Worm (Caenorhabditis elegans): ENCODE data around the gene cpt-2.

DNA sequence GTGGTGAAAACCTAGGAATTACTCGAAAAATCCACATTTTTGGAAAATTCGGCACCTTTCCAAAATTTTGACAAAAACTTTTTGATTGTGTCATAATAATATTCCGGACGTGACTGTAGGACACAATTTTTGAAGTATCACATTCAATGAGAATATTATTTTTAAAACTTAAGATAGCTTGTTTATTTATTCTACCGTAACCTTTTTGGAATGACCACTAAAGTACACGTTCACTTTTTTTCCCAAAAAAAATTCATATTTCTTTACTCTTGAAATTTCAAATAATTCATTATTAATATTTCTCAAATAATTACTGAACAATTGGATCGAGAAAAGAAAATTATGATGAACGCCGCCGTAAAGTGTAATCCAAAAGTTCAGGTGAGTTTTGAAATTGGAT is 27.7 kb downstream of the cpt-2 start, which contains the start of gene R07H5.9:
- no peak for TF ChIP-seq F13H6.1 (tag; optimal IDR thresholded peaks at IDR 0.05)
- no peak for TF ChIP-seq pax-1 (tag; optimal IDR thresholded peaks at IDR 0.05)
- TF ChIP-seq ceh-34 (tag; optimal IDR thresholded peaks at IDR 0.05): no peak
- no peak for TF ChIP-seq nhr-11 (tag; optimal IDR thresholded peaks at IDR 0.05)
- TF ChIP-seq elt-2 (tag; optimal IDR thresholded peaks at IDR 0.05): no peak
- TF ChIP-seq syd-9 (tag; optimal IDR thresholded peaks at IDR 0.05): no peak
- TF ChIP-seq ceh-18 (tag; optimal IDR thresholded peaks at IDR 0.05): no peak
- no peak for TF ChIP-seq fkh-10 (GFP tag; optimal IDR thresholded peaks at IDR 0.05)
- no peak for TF ChIP-seq ceh-9 (tag; optimal IDR thresholded peaks at IDR 0.05)
- no peak for TF ChIP-seq ama-1 (optimal IDR thresholded peaks at IDR 0.05)
- TF ChIP-seq hlh-30 (tag; optimal IDR thresholded peaks at IDR 0.05; ENCODE audit: insufficient read depth): no peak
- TF ChIP-seq npax-4 (tag; optimal IDR thresholded peaks at IDR 0.05): no peak
- no peak for TF ChIP-seq ztf-16 (tag; optimal IDR thresholded peaks at IDR 0.05)
- TF ChIP-seq Y22D7AL.16 (tag; optimal IDR thresholded peaks at IDR 0.05): no peak
